Fruit fly (Drosophila melanogaster) whole organism, prepupa: ENCODE data around the gene Pif1B.

Experiments used
- CG16779 ChIP-seq: fragments of 200-800 bp; sonication (Bioruptor generic); optimal IDR thresholded peaks from 3 replicates; lab custom pipeline; 2017; ENCODE audit warnings: missing biosample characterization, mild to moderate bottlenecking, missing genetic modification characterization
- CG3919 ChIP-seq: fragments of 200-800 bp; sonication (Bioruptor generic); optimal IDR thresholded peaks from 3 replicates; lab custom pipeline; 2016; ENCODE audit warnings: missing biosample characterization, missing genetic modification characterization
- CG4318 ChIP-seq: fragments of 200-800 bp; sonication (Bioruptor generic); optimal IDR thresholded peaks from 3 replicates; lab custom pipeline; 2017; ENCODE audit warnings: missing biosample characterization, mild to moderate bottlenecking, missing genetic modification characterization
- CG6854 ChIP-seq: fragments of 200-800 bp; sonication (Bioruptor generic); optimal IDR thresholded peaks from 2 replicates; lab custom pipeline; 2017; ENCODE audit warnings: missing biosample characterization, mild to moderate bottlenecking, missing genetic modification characterization
- CG7368 ChIP-seq: fragments of 200-800 bp; sonication (Bioruptor generic); optimal IDR thresholded peaks from 3 replicates; lab custom pipeline; 2016; ENCODE audit warnings: missing biosample characterization, missing genetic modification characterization
- CG8119 ChIP-seq: fragments of 200-800 bp; sonication (Bioruptor generic); IDR thresholded peaks from 3 replicates; pipeline ENCODE4 v1.3.6; 2022; ENCODE audit warnings: missing biosample characterization, missing genetic modification characterization
- Hr39 ChIP-seq: fragments of 200-800 bp; sonication (Bioruptor generic); optimal IDR thresholded peaks from 2 replicates; lab custom pipeline; 2016; ENCODE audit warnings: missing biosample characterization, missing genetic modification characterization
- Hr4 ChIP-seq: fragments of 200-800 bp; sonication (Bioruptor generic); optimal IDR thresholded peaks from 3 replicates; lab custom pipeline; 2016; ENCODE audit warnings: missing biosample characterization, missing genetic modification characterization
- OdsH ChIP-seq: fragments of 200-800 bp; sonication (Bioruptor generic); optimal IDR thresholded peaks from 3 replicates; lab custom pipeline; 2016; ENCODE audit warnings: missing biosample characterization, missing genetic modification characterization
- net ChIP-seq: fragments of 200-800 bp; sonication (Bioruptor generic); optimal IDR thresholded peaks from 3 replicates; lab custom pipeline; 2016; ENCODE audit warnings: missing biosample characterization, missing genetic modification characterization

DNA sequence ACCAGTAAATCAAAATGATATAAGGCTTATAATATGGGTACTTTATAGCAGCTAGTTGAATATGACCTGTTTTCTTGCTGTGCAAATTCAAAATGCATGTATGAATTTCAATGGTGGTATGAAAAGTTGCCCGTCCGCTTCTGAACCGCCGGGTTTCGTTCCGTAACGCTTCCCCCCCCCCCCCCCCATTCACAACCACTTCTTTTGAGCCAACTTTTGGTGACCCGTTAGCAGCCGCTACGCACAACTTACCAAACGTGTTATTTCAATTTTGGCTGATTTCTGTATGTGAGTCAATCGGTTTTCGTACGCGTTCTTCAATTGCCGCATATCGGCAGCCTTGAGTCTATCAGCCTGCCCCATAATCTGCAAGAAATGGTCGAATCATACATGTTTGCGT, 7.2 kb downstream of the Pif1B start:
- TF ChIP-seq net (GFP tag; lab: Kevin White, UChicago) (no peak), Hr39 (GFP tag; lab: Kevin White, UChicago) (no peak), Hr4 (GFP tag; lab: Kevin White, UChicago) (no peak), CG4318 (GFP tag; lab: Kevin White, UChicago) (no peak), CG16779 (no peak), CG6854 (no peak), CG7368 (GFP tag; lab: Kevin White, UChicago) (no peak), CG8119 (no peak), CG3919 (GFP tag; lab: Kevin White, UChicago) (no peak), OdsH (GFP tag; lab: Kevin White, UChicago) (no peak)
